Fruit fly (Drosophila melanogaster) whole organism, adult: Measurements from ENCODE around the gene Poxm.

Experiments
- CG11617 ChIP-seq: fragments of 200-800 bp; sonication (Bioruptor generic); optimal IDR thresholded peaks from 2 replicates; lab custom pipeline; 2017; ENCODE audit warnings: mild to moderate bottlenecking, missing biosample characterization, missing genetic modification reagents, missing genetic modification characterization
- CG1620 ChIP-seq: fragments of 200-800 bp; sonication (Bioruptor generic); optimal IDR thresholded peaks from 2 replicates; lab custom pipeline; 2016; ENCODE audit warnings: missing biosample characterization, missing genetic modification characterization
- CG33017 ChIP-seq: fragments of 200-800 bp; sonication (Bioruptor generic); optimal IDR thresholded peaks from 2 replicates; lab custom pipeline; 2018; ENCODE audit warnings: missing biosample characterization, mild to moderate bottlenecking, missing genetic modification characterization, moderate library complexity
- Clk ChIP-seq: fragments of 200-800 bp; sonication (Bioruptor generic); optimal IDR thresholded peaks from 2 replicates; lab custom pipeline; 2017; ENCODE audit warnings: missing biosample characterization, missing genetic modification characterization
- Hr96 ChIP-seq: fragments of 200-800 bp; sonication (Bioruptor generic); optimal IDR thresholded peaks from 2 replicates; lab custom pipeline; 2016; ENCODE audit warnings: missing biosample characterization, missing genetic modification characterization
- Mnt ChIP-seq: fragments of 200-800 bp; sonication (Bioruptor generic); optimal IDR thresholded peaks from 2 replicates; lab custom pipeline; 2016; ENCODE audit warnings: missing biosample characterization, mild to moderate bottlenecking, missing genetic modification characterization
- kay ChIP-seq: fragments of 200-800 bp; sonication (Bioruptor generic); peaks from one replicate; lab custom pipeline; 2016; ENCODE audit warnings: missing biosample characterization, missing genetic modification characterization, borderline replicate concordance
- ovo ChIP-seq: fragments of 200-800 bp; sonication (Bioruptor generic); optimal IDR thresholded peaks from 2 replicates; lab custom pipeline; 2016; ENCODE audit warnings: missing biosample characterization, missing genetic modification characterization
- tj ChIP-seq: fragments of 200-800 bp; sonication (Bioruptor generic); optimal IDR thresholded peaks from 3 replicates; lab custom pipeline; 2017; ENCODE audit warnings: missing biosample characterization, mild to moderate bottlenecking, missing genetic modification characterization, moderate library complexity
- toe ChIP-seq: fragments of 200-800 bp; sonication (Bioruptor generic); optimal IDR thresholded peaks from 2 replicates; lab custom pipeline; 2016; ENCODE audit warnings: missing biosample characterization, missing genetic modification characterization

DNA sequence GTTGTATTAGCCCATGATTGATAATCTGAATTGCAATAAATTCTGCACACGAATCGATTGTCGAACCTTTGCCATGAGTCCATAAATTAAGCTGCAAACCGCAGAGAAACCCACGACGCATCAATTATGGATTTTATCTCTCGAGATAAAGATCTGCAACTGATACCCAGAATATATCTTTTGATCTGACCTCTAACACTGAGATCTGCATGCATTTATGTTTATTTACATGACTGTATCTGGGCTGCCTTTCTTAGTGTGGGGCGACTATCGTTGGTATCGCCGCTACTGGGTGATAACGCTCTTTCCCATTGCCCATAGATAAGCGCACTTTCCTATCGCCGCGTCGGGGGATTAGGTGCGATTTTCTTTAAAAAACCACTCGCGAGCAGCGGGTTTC lies 16.4 kb downstream of the Poxm start, which contains the start of gene Ctr1B:
- TF ChIP-seq toe (GFP tag; lab: Kevin White, UChicago): no peak
- TF ChIP-seq Mnt (GFP tag; lab: Kevin White, UChicago): no peak
- TF ChIP-seq kay: no peak
- TF ChIP-seq CG1620 (GFP tag; lab: Kevin White, UChicago): no peak
- no peak for TF ChIP-seq Hr96 (GFP tag; lab: Kevin White, UChicago)
- TF ChIP-seq CG11617 (GFP tag; lab: Kevin White, UChicago): no peak
- TF ChIP-seq Clk (GFP tag; lab: Kevin White, UChicago): no peak
- TF ChIP-seq ovo: no peak
- no peak for TF ChIP-seq tj (GFP tag; lab: Kevin White, UChicago)
- no peak for TF ChIP-seq CG33017 (tag; lab: Kevin White, UChicago)
